Worm (Caenorhabditis elegans) whole organism, mixed stage, embryonic: ENCODE measurements around the gene C44B12.6.

ENCODE experiments used
- M03D4.4 ChIP-seq: sonication (generic microtip); optimal IDR thresholded peaks from 2 replicates; lab custom pipeline; 2017; ENCODE audit warnings: mild to moderate bottlenecking, missing genetic modification characterization, missing compliant biosample characterization
- bed-3 ChIP-seq: fragments of 200-800 bp; sonication (Bioruptor generic); optimal IDR thresholded peaks from 3 replicates; lab custom pipeline; 2018; ENCODE audit warnings: mild to moderate bottlenecking, missing genetic modification characterization, moderate library complexity, missing compliant biosample characterization
- blmp-1 ChIP-seq: fragments of 150-350 bp; optimal IDR thresholded peaks from 2 replicates; lab custom pipeline; 2014; ENCODE audit warnings: missing biosample characterization, missing genetic modification characterization
- ceh-39 ChIP-seq: fragments of 150-350 bp; optimal IDR thresholded peaks from 2 replicates; lab custom pipeline; 2014; ENCODE audit warnings: missing biosample characterization, missing genetic modification characterization
- ceh-43 ChIP-seq: fragments of 200-800 bp; sonication (Bioruptor generic); optimal IDR thresholded peaks from 2 replicates; lab custom pipeline; 2018; ENCODE audit warnings: mild to moderate bottlenecking, missing genetic modification characterization, moderate library complexity, missing compliant biosample characterization
- ceh-83 ChIP-seq: fragments of 200-800 bp; sonication (Bioruptor generic); optimal IDR thresholded peaks from 2 replicates; lab custom pipeline; 2018; ENCODE audit warnings: mild to moderate bottlenecking, missing genetic modification characterization, missing compliant biosample characterization
- ces-1 ChIP-seq: fragments of 150-350 bp; optimal IDR thresholded peaks from 2 replicates; lab custom pipeline; 2014; ENCODE audit warnings: missing biosample characterization, missing genetic modification reagents, missing genetic modification characterization
- cnd-1 ChIP-seq: fragments of 200-800 bp; sonication (Bioruptor generic); optimal IDR thresholded peaks from 2 replicates; lab custom pipeline; 2018; ENCODE audit warnings: mild to moderate bottlenecking, missing genetic modification characterization, missing compliant biosample characterization
- drap-1 ChIP-seq: fragments of 200-800 bp; sonication (Bioruptor generic); optimal IDR thresholded peaks from 3 replicates; lab custom pipeline; 2018; ENCODE audit warnings: mild to moderate bottlenecking, missing genetic modification characterization, missing compliant biosample characterization
- elt-1 ChIP-seq: sonication (generic microtip); optimal IDR thresholded peaks from 2 replicates; lab custom pipeline; 2017; ENCODE audit warnings: missing genetic modification characterization, mild to moderate bottlenecking, missing compliant biosample characterization, antibody characterized with exemption, moderate library complexity, borderline replicate concordance; ENCODE audit not compliant: insufficient read depth
- elt-3 ChIP-seq: fragments of 150-350 bp; optimal IDR thresholded peaks from 2 replicates; lab custom pipeline; 2014; ENCODE audit warnings: missing biosample characterization, missing genetic modification characterization
- flh-1 ChIP-seq: fragments of 200-800 bp; sonication (Bioruptor generic); optimal IDR thresholded peaks from 2 replicates; lab custom pipeline; 2018; ENCODE audit warnings: mild to moderate bottlenecking, missing genetic modification characterization, moderate library complexity, missing compliant biosample characterization
- ham-2 ChIP-seq: fragments of 200-800 bp; sonication (Bioruptor generic); optimal IDR thresholded peaks from 2 replicates; lab custom pipeline; 2018; ENCODE audit warnings: mild to moderate bottlenecking, missing genetic modification characterization, missing compliant biosample characterization
- hlh-1 ChIP-seq: fragments of 150-350 bp; optimal IDR thresholded peaks from 2 replicates; lab custom pipeline; 2014; ENCODE audit warnings: missing biosample characterization, missing genetic modification reagents, missing genetic modification characterization
- lin-13 ChIP-seq: fragments of 150-350 bp; optimal IDR thresholded peaks from 2 replicates; lab custom pipeline; 2014; ENCODE audit warnings: missing biosample characterization, missing genetic modification characterization
- lin-32 ChIP-seq: fragments of 200-800 bp; sonication (Bioruptor generic); optimal IDR thresholded peaks from 2 replicates; lab custom pipeline; 2018; ENCODE audit warnings: mild to moderate bottlenecking, missing genetic modification characterization, missing compliant biosample characterization
- lsy-2 ChIP-seq: fragments of 150-350 bp; optimal IDR thresholded peaks from 2 replicates; lab custom pipeline; 2014; ENCODE audit warnings: missing biosample characterization, missing genetic modification characterization
- mab-5 ChIP-seq: fragments of 150-350 bp; optimal IDR thresholded peaks from 2 replicates; lab custom pipeline; 2014; ENCODE audit warnings: missing biosample characterization, missing genetic modification characterization
- mep-1 ChIP-seq: fragments of 150-350 bp; optimal IDR thresholded peaks from 2 replicates; lab custom pipeline; 2017; ENCODE audit warnings: missing biosample characterization, missing genetic modification reagents, missing genetic modification characterization, inconsistent platforms
- nhr-12 ChIP-seq: fragments of 150-350 bp; optimal IDR thresholded peaks from 2 replicates; lab custom pipeline; 2014; ENCODE audit warnings: missing biosample characterization, missing genetic modification characterization
- nhr-237 ChIP-seq: fragments of 150-350 bp; optimal IDR thresholded peaks from 2 replicates; lab custom pipeline; 2014; ENCODE audit warnings: missing biosample characterization, missing genetic modification characterization
- nhr-28 ChIP-seq: fragments of 150-350 bp; optimal IDR thresholded peaks from 2 replicates; lab custom pipeline; 2014; ENCODE audit warnings: missing biosample characterization, missing genetic modification characterization
- nhr-76 ChIP-seq: sonication (generic microtip); optimal IDR thresholded peaks from 2 replicates; lab custom pipeline; 2017; ENCODE audit warnings: missing biosample characterization, missing genetic modification characterization
- sem-2 ChIP-seq: fragments of 200-800 bp; sonication (Bioruptor generic); optimal IDR thresholded peaks from 2 replicates; lab custom pipeline; 2018; ENCODE audit warnings: mild to moderate bottlenecking, missing genetic modification characterization, missing compliant biosample characterization
- snpc-4 ChIP-seq: fragments of 150-350 bp; optimal IDR thresholded peaks from 2 replicates; lab custom pipeline; 2014; ENCODE audit warnings: missing biosample characterization, missing genetic modification characterization
- sptf-1 ChIP-seq: sonication (generic microtip); optimal IDR thresholded peaks from 2 replicates; lab custom pipeline; 2017; ENCODE audit warnings: mild to moderate bottlenecking, missing genetic modification characterization, moderate library complexity, missing compliant biosample characterization
- tbx-8 ChIP-seq: fragments of 200-800 bp; sonication (Bioruptor generic); optimal IDR thresholded peaks from 2 replicates; lab custom pipeline; 2018; ENCODE audit warnings: mild to moderate bottlenecking, missing genetic modification characterization, moderate library complexity, missing compliant biosample characterization
- unc-120 ChIP-seq: sonication (generic microtip); optimal IDR thresholded peaks from 2 replicates; lab custom pipeline; 2017; ENCODE audit warnings: missing genetic modification characterization, missing compliant biosample characterization; ENCODE audit not compliant: poor library complexity, severe bottlenecking
- unc-39 ChIP-seq: fragments of 150-350 bp; optimal IDR thresholded peaks from 2 replicates; lab custom pipeline; 2014; ENCODE audit warnings: missing biosample characterization, missing genetic modification characterization
- unc-62 ChIP-seq: fragments of 150-350 bp; optimal IDR thresholded peaks from 2 replicates; lab custom pipeline; 2014; ENCODE audit warnings: missing biosample characterization, missing genetic modification reagents, missing genetic modification characterization
- zip-8 ChIP-seq: fragments of 150-350 bp; optimal IDR thresholded peaks from 2 replicates; lab custom pipeline; 2014; ENCODE audit warnings: missing biosample characterization, missing genetic modification characterization
- ztf-11 ChIP-seq: fragments of 150-350 bp; optimal IDR thresholded peaks from 2 replicates; lab custom pipeline; 2014; ENCODE audit warnings: missing biosample characterization, missing genetic modification characterization

The C44B12.6 gene

DNA sequence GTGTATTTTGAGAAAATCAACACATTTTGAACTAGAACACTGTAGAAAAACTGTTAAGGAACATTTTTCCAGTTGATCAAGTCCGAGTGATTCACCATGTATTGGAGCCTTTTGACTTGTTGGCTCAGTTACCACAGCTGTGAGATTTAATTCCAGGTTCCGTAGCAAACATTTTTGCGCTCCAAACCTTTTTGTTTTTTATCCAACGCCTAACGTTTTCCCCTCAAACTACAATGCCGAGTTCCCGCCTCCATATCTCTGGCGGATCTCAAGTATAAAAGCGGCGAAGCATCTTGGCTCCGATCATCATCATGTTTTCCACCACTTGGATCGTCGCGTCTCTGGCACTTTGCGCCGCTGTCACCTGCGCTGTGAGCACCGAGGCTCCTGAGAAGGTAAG, 10.1 kb downstream of the C44B12.6 start, which contains the start of gene perm-2:
TSS of gene perm-2 (plus strand) at position 301 of the 400 bp plus-strand sequence.
- TF ChIP-seq nhr-237 = no peak
- TF ChIP-seq lin-32 = no peak
- no peak for TF ChIP-seq mep-1 (tag; lab: Kevin White, UChicago)
- TF ChIP-seq flh-1 (GFP tag; lab: Kevin White, UChicago) = no peak
- TF ChIP-seq ceh-43 (GFP tag; lab: Kevin White, UChicago) = no peak
- no peak for TF ChIP-seq sptf-1
- no peak for TF ChIP-seq elt-3 (tag; lab: Kevin White, UChicago)
- no peak for TF ChIP-seq tbx-8 (GFP tag; lab: Kevin White, UChicago)
- TF ChIP-seq unc-39 (tag; lab: Kevin White, UChicago) = no peak
- no peak for TF ChIP-seq lsy-2
- TF ChIP-seq ceh-39 (tag; lab: Kevin White, UChicago) = no peak
- no peak for TF ChIP-seq sem-2 (GFP tag; lab: Kevin White, UChicago)

DNA sequence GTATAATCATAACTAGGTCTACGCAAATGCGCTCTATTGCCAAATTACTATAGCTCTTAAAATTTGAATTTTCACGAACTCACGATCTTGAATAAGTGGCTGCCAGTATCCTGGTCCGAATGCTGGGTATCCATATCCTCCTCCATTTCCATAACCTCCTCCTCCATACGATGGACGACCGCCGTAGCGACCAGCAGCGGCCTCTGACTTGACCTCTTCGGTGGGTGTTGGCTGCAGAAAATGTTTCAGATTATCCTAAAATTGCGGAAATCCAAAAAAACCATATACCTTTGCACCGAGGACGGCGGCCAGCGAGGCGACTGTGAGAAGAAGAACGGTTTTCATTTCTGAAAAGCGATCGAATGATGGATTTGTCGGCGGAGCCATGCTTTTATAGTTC, 11.8 kb downstream of the C44B12.6 start, which contains the start of gene perm-4:
TSS of gene perm-4 (minus strand) at position 367 of the 400 bp plus-strand sequence.
- no peak for TF ChIP-seq ztf-11 (tag; lab: Kevin White, UChicago)
- no peak for TF ChIP-seq sptf-1
- TF ChIP-seq lin-32 = no peak
- TF ChIP-seq mab-5 (tag; lab: Kevin White, UChicago) = no peak
- TF ChIP-seq ceh-43 (GFP tag; lab: Kevin White, UChicago) = no peak
- TF ChIP-seq, all 35 proteins: peak for 0

DNA sequence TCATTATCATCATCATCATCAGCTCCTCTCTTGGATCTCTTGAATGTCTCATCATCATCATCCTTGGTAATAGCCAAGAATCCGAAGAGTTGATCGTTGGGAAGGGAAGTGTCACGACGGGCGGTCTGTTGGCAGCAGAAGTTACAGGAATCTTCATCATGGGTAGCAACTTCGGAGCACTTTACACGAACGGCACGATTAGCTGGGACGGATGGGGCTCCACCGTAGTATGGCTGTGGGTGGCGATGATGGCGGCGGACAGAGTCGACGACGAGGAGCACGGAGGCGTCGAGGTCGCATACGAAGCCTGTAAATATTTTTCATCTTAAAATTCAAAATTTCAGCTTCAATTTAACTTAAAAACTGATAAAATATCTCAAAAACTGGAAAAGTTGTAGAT, 13.2 kb downstream of the C44B12.6 start:
- no peak for TF ChIP-seq M03D4.4 (tag; lab: Kevin White, UChicago)
- no peak for TF ChIP-seq nhr-12 (tag; lab: Kevin White, UChicago)
- no peak for TF ChIP-seq mep-1 (tag; lab: Kevin White, UChicago)
- no peak for TF ChIP-seq ham-2
- no peak for TF ChIP-seq zip-8
- no peak for TF ChIP-seq unc-39 (tag; lab: Kevin White, UChicago)
- TF ChIP-seq nhr-237 = no peak
- TF ChIP-seq cnd-1 (tag; lab: Kevin White, UChicago) = no peak
- TF ChIP-seq hlh-1 (tag; lab: Kevin White, UChicago) = no peak
- no peak for TF ChIP-seq tbx-8 (GFP tag; lab: Kevin White, UChicago)

DNA sequence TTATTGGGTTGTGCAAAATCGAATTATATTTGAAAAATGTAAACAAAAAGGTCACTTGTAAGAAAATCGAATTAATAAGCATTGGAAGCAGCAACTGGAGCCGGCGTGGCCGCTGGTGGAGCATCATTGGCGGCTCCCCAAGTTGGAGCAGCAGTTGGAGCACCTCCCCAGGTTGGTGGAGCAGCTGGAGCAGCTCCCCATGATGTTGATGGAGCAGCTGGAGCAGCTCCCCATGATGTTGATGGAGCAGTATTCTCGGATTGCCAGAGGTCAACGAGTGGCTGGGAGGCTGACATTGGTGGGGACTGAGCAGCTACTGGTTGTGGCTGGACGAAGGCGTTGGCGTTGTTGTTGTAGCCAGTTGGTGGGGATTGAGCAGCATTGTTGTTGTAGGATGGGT, 15.0 kb downstream of the C44B12.6 start:
- TF ChIP-seq snpc-4 (tag; lab: Kevin White, UChicago) (no peak), ces-1 (GFP tag; lab: Kevin White, UChicago) (no peak), tbx-8 (GFP tag; lab: Kevin White, UChicago) (no peak)

DNA sequence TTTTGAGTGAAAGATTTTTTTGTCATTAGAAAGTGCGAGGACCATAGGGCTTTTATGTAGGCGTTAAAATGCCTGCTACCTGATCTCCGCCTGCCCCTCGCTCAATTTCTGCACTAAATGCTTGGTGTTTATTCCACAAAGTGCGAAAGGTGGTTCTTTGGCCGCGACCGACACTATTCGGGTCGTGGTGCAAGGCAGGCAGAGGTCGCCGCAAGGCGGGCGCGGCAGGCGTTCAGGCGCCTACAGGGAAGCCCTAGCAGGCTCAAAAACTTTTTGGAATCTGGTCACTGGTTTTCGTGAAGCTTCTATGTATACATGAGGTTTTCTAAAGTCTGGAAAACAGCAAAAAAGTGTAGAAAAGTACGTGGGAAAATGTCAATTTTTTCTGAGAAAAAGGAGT, 15.7 kb downstream of the C44B12.6 start:
- TF ChIP-seq cnd-1 (tag; lab: Kevin White, UChicago) = no peak
- no peak for TF ChIP-seq ces-1 (GFP tag; lab: Kevin White, UChicago)
- TF ChIP-seq tbx-8 (GFP tag; lab: Kevin White, UChicago) = no peak
- TF ChIP-seq elt-1 (tag; lab: Kevin White, UChicago) = no peak
- no peak for TF ChIP-seq ztf-11 (tag; lab: Kevin White, UChicago)
- TF ChIP-seq blmp-1 (tag; lab: Kevin White, UChicago) = no peak
- no peak for TF ChIP-seq flh-1 (GFP tag; lab: Kevin White, UChicago)
- no peak for TF ChIP-seq lin-13 (tag; lab: Kevin White, UChicago)
- TF ChIP-seq lin-32 = no peak
- TF ChIP-seq ceh-83 = no peak
- no peak for TF ChIP-seq nhr-12 (tag; lab: Kevin White, UChicago)
- no peak for TF ChIP-seq bed-3 (GFP tag; lab: Kevin White, UChicago)

DNA sequence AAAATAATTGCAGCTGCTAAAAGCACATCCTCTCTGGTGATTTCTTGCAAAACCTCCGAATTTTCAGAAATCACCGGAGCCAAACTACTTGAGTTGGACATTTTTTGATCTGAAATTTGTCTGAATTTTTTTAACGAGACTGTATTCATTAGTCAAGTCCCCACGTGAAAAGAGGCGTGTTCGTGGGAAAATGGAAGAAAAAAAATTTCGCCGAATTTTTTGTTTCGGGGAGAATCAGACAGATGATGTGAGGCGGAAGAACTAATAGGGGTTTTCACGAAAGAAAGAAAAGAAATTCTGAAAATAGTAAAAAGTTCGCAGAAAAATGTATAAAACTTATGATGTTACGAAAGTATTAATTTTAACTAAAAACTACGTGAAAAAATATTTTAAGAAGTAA, 18.0 kb downstream of the C44B12.6 start, which contains the start of gene srx-13:
TSS of gene srx-13 (minus strand) at position 101 of the 400 bp plus-strand sequence.
- TF ChIP-seq ceh-83 = no peak
- no peak for TF ChIP-seq lin-32
- TF ChIP-seq ztf-11 (tag; lab: Kevin White, UChicago) = no peak
- TF ChIP-seq ham-2 = no peak
- no peak for TF ChIP-seq snpc-4 (tag; lab: Kevin White, UChicago)
- no peak for TF ChIP-seq nhr-237
- no peak for TF ChIP-seq nhr-28 (tag; lab: Kevin White, UChicago)
- no peak for TF ChIP-seq lin-13 (tag; lab: Kevin White, UChicago)
- TF ChIP-seq unc-62 (GFP tag; lab: Kevin White, UChicago) = no peak
- no peak for TF ChIP-seq drap-1 (GFP tag; lab: Kevin White, UChicago)
- TF ChIP-seq lsy-2 = no peak
- no peak for TF ChIP-seq unc-120
- TF ChIP-seq elt-1 (tag; lab: Kevin White, UChicago) = no peak
- no peak for TF ChIP-seq nhr-76
- TF ChIP-seq unc-39 (tag; lab: Kevin White, UChicago) = no peak
- no peak for TF ChIP-seq ceh-43 (GFP tag; lab: Kevin White, UChicago)
